Fruit fly (Drosophila melanogaster): ENCODE results near the gene Rat1.
A peak's percentile ranks its signal among the peaks of the same experiment; 100 is the strongest.

Gene Rat1

DNA sequence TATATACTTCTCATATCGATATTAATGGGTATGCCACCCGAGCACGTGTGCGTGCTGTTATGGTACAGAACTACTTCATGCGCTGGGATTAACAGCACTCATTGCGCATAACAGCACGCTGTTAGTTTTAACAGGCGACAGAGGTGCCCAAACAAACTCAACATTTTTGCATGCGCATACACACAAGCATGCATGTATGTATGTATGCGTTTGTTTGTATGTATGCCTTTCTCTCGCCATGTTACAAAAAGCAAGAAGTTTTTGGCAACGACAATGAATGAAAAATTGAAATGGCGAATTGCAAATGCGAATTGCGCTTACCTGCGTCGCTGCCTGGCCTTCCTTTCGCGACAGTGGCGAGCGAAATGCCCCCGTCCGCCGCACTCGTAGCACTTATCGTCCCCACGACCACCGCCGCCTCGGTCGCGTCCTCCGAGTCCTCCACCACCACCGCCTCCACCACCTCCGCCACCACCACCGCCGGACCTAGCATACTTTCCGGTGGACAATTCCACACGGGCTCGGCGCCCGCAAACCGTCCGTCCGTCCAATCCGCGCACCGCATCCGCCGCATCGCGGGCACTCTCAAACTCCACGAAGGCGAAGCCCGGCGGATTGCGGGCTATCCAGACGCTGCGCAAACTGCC, 11.4 kb downstream of the Rat1 start (continued):
- no peak for TF ChIP-seq amos (GFP tag; IDR thresholded peaks at IDR 0.05; ENCODE audit: partially characterized antibody)
- peak; percentile 48 for TF ChIP-seq CG18262 (tag; optimal IDR thresholded peaks at IDR 0.05)
- peak; percentile 32 for TF ChIP-seq MESR4 (GFP tag; optimal IDR thresholded peaks at IDR 0.05)
- TF ChIP-seq CG6791 (GFP tag; IDR thresholded peaks at IDR 0.05; ENCODE audit: partially characterized antibody), result 0 out of 3 replicates have a peak, but pooled peaks have one; percentile 32
- 0 out of 3 replicates have a peak, but pooled peaks have one; percentile 12 for TF ChIP-seq Dbx (GFP tag; IDR thresholded peaks at IDR 0.05)
- no peak for TF ChIP-seq CG17912 (GFP tag; optimal IDR thresholded peaks at IDR 0.05)
- no peak for TF ChIP-seq Ets65A (GFP tag)
- TF ChIP-seq CG17186 (GFP tag; optimal IDR thresholded peaks at IDR 0.05), result peak; percentile 99
- no peak for TF ChIP-seq NfI (GFP tag; optimal IDR thresholded peaks at IDR 0.05)
- peak; percentile 39 for TF ChIP-seq CG2678 (tag; optimal IDR thresholded peaks at IDR 0.05)
- peak; percentile 16 for TF ChIP-seq CG18619 (GFP tag; optimal IDR thresholded peaks at IDR 0.05)
- peak; percentile 63; the same call in 1 of the 2 replicates for TF ChIP-seq CG32767 (GFP tag; IDR thresholded peaks at IDR 0.05)
- peak; percentile 4 for TF ChIP-seq CG7987 (GFP tag; optimal IDR thresholded peaks at IDR 0.05)
- peak; percentile 18 for TF ChIP-seq CG9437 (GFP tag; optimal IDR thresholded peaks at IDR 0.05)
- TF ChIP-seq MBD-R2 (GFP tag; IDR thresholded peaks at IDR 0.05), result peak; percentile 43
- TF ChIP-seq CG15514 (GFP tag; optimal IDR thresholded peaks at IDR 0.05), result no peak
- peak; percentile 10; the same call in 1 of the 2 replicates for TF ChIP-seq CG13287 (GFP tag; IDR thresholded peaks at IDR 0.05; ENCODE audit: partially characterized antibody)
- peak; percentile 27 for TF ChIP-seq CG12391 (tag; optimal IDR thresholded peaks at IDR 0.05)
- TF ChIP-seq CG2712 (tag; optimal IDR thresholded peaks at IDR 0.05), result peak; percentile 40
- no peak for TF ChIP-seq HLH54F (GFP tag; optimal IDR thresholded peaks at IDR 0.05)
- TF ChIP-seq rib (GFP tag; IDR thresholded peaks at IDR 0.05), result peak; percentile 69; the same call in 1 of the 2 replicates
- peak; percentile 68 for TF ChIP-seq bigmax (GFP tag; optimal IDR thresholded peaks at IDR 0.05)
- 0 out of 2 replicates have a peak, but pooled peaks have one; percentile 10 for TF ChIP-seq sna (GFP tag; IDR thresholded peaks at IDR 0.05; ENCODE audit: partially characterized antibody)
- 0 out of 3 replicates have a peak, but pooled peaks have one; percentile 33 for TF ChIP-seq mld (GFP tag; IDR thresholded peaks at IDR 0.05; ENCODE audit: partially characterized antibody)
- TF ChIP-seq cg (GFP tag; optimal IDR thresholded peaks at IDR 0.05), result peak; percentile 95
- peak; percentile 49 for TF ChIP-seq pzg (GFP tag; optimal IDR thresholded peaks at IDR 0.05)
- TF ChIP-seq Nf-YC (tag; optimal IDR thresholded peaks at IDR 0.05), result peak; percentile 54
- no peak for TF ChIP-seq CG34224 (GFP tag; IDR thresholded peaks at IDR 0.05; ENCODE audit: partially characterized antibody)
- no peak for TF ChIP-seq gsb (GFP tag; IDR thresholded peaks at IDR 0.05)
- peak; percentile 11 for TF ChIP-seq lbe (GFP tag; optimal IDR thresholded peaks at IDR 0.05)
- peak; percentile 1 for TF ChIP-seq Med (GFP tag)
- 0 out of 4 replicates have a peak, but pooled peaks have one; percentile 45 for TF ChIP-seq chinmo (GFP tag; IDR thresholded peaks at IDR 0.05; ENCODE audit: partially characterized antibody)
- peak; percentile 7 for TF ChIP-seq CG1603 (tag; optimal IDR thresholded peaks at IDR 0.05)
- peak; percentile 27; the same call in 1 of the 2 replicates for TF ChIP-seq tna (GFP tag; IDR thresholded peaks at IDR 0.05; ENCODE audit: partially characterized antibody)
- peak; percentile 63 for TF ChIP-seq CG15479 (GFP tag; optimal IDR thresholded peaks at IDR 0.05)

DNA sequence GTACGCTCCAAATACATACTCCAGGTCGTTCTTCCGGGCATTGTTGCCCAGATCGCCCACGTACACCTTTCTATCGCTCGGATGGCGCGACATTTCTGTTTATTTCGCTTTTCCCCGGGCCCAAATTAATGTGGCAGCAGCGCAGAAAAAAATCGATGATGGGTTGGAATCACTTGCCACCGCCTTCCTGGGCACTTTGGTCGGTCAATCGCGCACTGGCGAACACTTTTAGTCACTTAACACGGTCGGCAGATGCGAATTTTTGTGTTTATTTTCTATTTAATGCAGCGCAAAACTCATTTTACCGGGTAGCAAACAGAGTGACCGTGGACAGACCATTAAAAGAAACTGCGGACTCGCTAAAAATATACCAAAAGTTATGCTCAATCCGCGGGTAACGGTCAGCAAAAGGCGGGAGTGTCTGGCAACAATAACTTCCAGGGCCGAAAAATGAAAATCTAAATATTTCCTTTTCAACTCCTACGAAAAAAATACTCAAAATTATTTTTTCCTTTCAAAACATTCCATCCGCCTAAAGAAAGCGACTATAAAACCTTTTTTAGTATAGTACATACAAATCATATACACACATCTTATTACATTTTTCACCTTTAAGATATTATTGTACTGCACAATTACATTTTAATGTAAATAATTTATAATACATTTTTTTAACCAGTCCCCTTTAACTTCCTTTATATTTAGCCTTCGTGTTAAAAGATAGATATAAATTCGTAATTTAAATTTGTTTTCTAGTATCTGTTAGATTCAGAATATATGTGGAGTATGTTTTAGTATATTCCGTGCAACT, 12.2 kb downstream of the Rat1 start, which contains the start of gene x16:
Gene x16, minus strand, starts transcription at position 361 of the 811 bp plus-strand sequence.
- TF ChIP-seq cad (GFP tag; optimal IDR thresholded peaks at IDR 0.05) (no peak), CG2678 (tag; optimal IDR thresholded peaks at IDR 0.05) (peak; percentile 12), CG7928 (GFP tag; optimal IDR thresholded peaks at IDR 0.05) (peak; percentile 83), BEAF-32 (GFP tag; optimal IDR thresholded peaks at IDR 0.05) (peak; percentile 37), hkb (optimal IDR thresholded peaks at IDR 0.05) (peak; percentile 29), hkb (GFP tag; IDR thresholded peaks at IDR 0.05) (no peak), slbo (GFP tag; IDR thresholded peaks at IDR 0.05) (peak; percentile 39; the same call in 1 of the 2 replicates), CG11247 (GFP tag; IDR thresholded peaks at IDR 0.05) (no peak), CG4424 (GFP tag; optimal IDR thresholded peaks at IDR 0.05) (peak; percentile 23), row (GFP tag; IDR thresholded peaks at IDR 0.05) (peak; percentile 34; the same call in 2 of the 3 replicates), onecut (GFP tag; IDR thresholded peaks at IDR 0.05) (peak; percentile 80), CG6689 (GFP tag; IDR thresholded peaks at IDR 0.05) (no peak), Rfx (GFP tag; IDR thresholded peaks at IDR 0.05) (peak; percentile 18; the same call in 1 of the 2 replicates), Oli (tag; optimal IDR thresholded peaks at IDR 0.05) (no peak)
